Worm (Caenorhabditis elegans) whole organism, midembryonic: ENCODE results near the gene cld-1.

Experiments used
- flt-1 ChIP-seq: fragments of 200-800 bp; sonication (Bioruptor generic); IDR thresholded peaks from 2 replicates; pipeline ENCODE4 v1.3.6; 2022; ENCODE audit warnings: missing genetic modification characterization, missing compliant biosample characterization
- ztf-29 ChIP-seq: fragments of 200-800 bp; sonication (Bioruptor generic); IDR thresholded peaks from 2 replicates; pipeline ENCODE4 v1.3.6; 2022; ENCODE audit warnings: missing genetic modification reagents, missing genetic modification characterization, missing compliant biosample characterization

DNA sequence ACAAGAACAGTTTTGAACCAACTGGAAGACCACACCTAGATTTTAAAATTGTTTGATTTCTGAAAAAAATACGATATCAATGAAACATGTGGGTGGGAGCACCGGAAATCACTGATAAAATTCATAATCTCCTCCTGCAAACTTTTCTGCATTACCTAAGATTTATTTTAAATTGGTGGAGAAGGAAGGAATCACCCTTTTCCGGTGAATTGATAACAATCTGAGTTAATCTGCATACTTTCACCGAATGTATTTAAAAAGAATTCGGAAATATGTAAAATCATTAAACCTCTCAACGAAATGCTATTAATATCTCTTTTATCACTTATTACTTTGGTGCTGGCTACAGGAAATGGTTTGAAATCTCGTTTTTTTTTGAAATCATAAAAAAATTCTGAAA, 6.6 kb upstream of the cld-1 start, which contains the start of gene dct-19:
- TF ChIP-seq flt-1 (GFP tag; lab: Robert Waterston, UW): no peak
- no peak for TF ChIP-seq ztf-29 (GFP tag; lab: Robert Waterston, UW)
